Worm (Caenorhabditis elegans): ENCODE measurements around the gene srh-275.
"Not testable (repeated sequence)": the region's sequence is repeated elsewhere in the genome, so short reads cannot be mapped to it uniquely, and the experiment has no call there.

The srh-275 gene

DNA sequence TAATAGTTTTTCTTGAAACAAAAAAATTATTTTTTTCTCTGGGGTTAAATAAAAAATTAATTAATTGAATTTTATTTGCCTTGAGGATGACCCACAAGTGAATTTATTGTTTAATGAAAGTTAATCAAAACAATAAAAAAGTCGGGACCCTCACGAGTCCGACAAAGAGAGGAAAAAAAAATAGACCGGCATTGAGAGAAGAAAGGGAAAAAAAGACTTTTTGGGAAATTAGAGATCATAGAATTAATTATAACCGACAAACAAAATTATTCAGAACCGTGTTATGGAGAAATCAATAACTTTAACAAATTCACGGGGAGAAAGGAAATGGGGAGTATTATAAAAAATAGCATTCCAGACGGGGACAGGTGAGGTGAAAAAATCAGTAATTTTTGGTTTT is 15.6 kb upstream of the srh-275 start, which contains the start of gene F10G2.7:
Gene F10G2.7 (minus strand): TSS at position 101 of the 400 bp plus-strand sequence.
- TF ChIP-seq unc-30 (tag; optimal IDR thresholded peaks at IDR 0.05); ceh-8 (GFP tag; optimal IDR thresholded peaks at IDR 0.05); sox-4 (tag; optimal IDR thresholded peaks at IDR 0.05): not testable (repeated sequence)

ce11 chrV:7339831-7340230 is 13.0 kb upstream of the srh-275 start, which contains the start of gene srh-187:
srh-187 (minus strand) TSS chrV:7339931.
- TF ChIP-seq sox-4 (tag; optimal IDR thresholded peaks at IDR 0.05) (no peak), sptf-1 (tag; optimal IDR thresholded peaks at IDR 0.05) (no peak), grh-1 (GFP tag; IDR thresholded peaks at IDR 0.05) (no peak), pax-3 (tag; optimal IDR thresholded peaks at IDR 0.05) (no peak), nhr-12 (tag; optimal IDR thresholded peaks at IDR 0.05) (no peak), ceh-88 (GFP tag; IDR thresholded peaks at IDR 0.05) (no peak), lsy-2 (tag; optimal IDR thresholded peaks at IDR 0.05) (no peak)

- TF ChIP-seq nhr-47 (tag; optimal IDR thresholded peaks at IDR 0.05) (no peak), mep-1 (tag; optimal IDR thresholded peaks at IDR 0.05) (no peak), blmp-1 (tag; optimal IDR thresholded peaks at IDR 0.05) (peak; percentile 2), ets-5 (GFP tag; IDR thresholded peaks at IDR 0.05) (no peak)
Observed at ce11 chrV:7341942-7342341, 10.9 kb upstream of the srh-275 start, which contains the start of the genes nhr-263 and nhr-148. nhr-263 (minus strand) TSS chrV:7342042. nhr-148 (plus strand) TSS chrV:7342156.

ce11 chrV:7343522-7343921 is 9.3 kb upstream of the srh-275 start, which contains the start of gene srh-244:
srh-244 (plus strand) TSS chrV:7343822.
- TF ChIP-seq efl-1 (optimal IDR thresholded peaks at IDR 0.05) (no peak), efl-1 (GFP tag; optimal IDR thresholded peaks at IDR 0.05 in 1 of 2) (no peak), ceh-82 (tag; optimal IDR thresholded peaks at IDR 0.05) (no peak), nhr-28 (tag; optimal IDR thresholded peaks at IDR 0.05) (no peak), snu-23 (GFP tag; optimal IDR thresholded peaks at IDR 0.05) (no peak), ztf-4 (tag; optimal IDR thresholded peaks at IDR 0.05) (no peak), nhr-77 (tag; optimal IDR thresholded peaks at IDR 0.05) (no peak)

- TF ChIP-seq nhr-76 (tag; optimal IDR thresholded peaks at IDR 0.05); snu-23 (GFP tag; optimal IDR thresholded peaks at IDR 0.05); sup-37 (GFP tag; optimal IDR thresholded peaks at IDR 0.05): not testable (repeated sequence)
Observed at ce11 chrV:7345494-7345893, 7.3 kb upstream of the srh-275 start, which contains the start of gene nhr-147. nhr-147 (plus strand) TSS chrV:7345794.

ce11 chrV:7349541-7349940 is 3.3 kb upstream of the srh-275 start, which contains the start of gene nhr-149:
nhr-149 (minus strand) TSS chrV:7349641.
- TF ChIP-seq pag-3 (tag; optimal IDR thresholded peaks at IDR 0.05; ENCODE audit: borderline replicate concordance, insufficient read depth) (no peak), hlh-4 (tag; optimal IDR thresholded peaks at IDR 0.05) (no peak), lsy-2 (tag; optimal IDR thresholded peaks at IDR 0.05) (no peak)

- TF ChIP-seq blmp-1 (tag; optimal IDR thresholded peaks at IDR 0.05) (no peak), mep-1 (tag; optimal IDR thresholded peaks at IDR 0.05) (no peak), zip-4 (GFP tag; optimal IDR thresholded peaks at IDR 0.05) (no peak), sptf-1 (tag; optimal IDR thresholded peaks at IDR 0.05) (no peak), vab-15 (tag; optimal IDR thresholded peaks at IDR 0.05) (no peak), nhr-237 (tag; optimal IDR thresholded peaks at IDR 0.05) (no peak), unc-98 (GFP tag; IDR thresholded peaks at IDR 0.05) (no peak), alr-1 (tag; optimal IDR thresholded peaks at IDR 0.05; ENCODE audit: borderline replicate concordance) (no peak), ceh-8 (GFP tag; optimal IDR thresholded peaks at IDR 0.05) (no peak), nhr-28 (tag; optimal IDR thresholded peaks at IDR 0.05) (no peak), hlh-4 (tag; optimal IDR thresholded peaks at IDR 0.05) (no peak), lin-15B (tag; optimal IDR thresholded peaks at IDR 0.05) (no peak), unc-86 (tag; optimal IDR thresholded peaks at IDR 0.05) (no peak), fkh-10 (GFP tag; optimal IDR thresholded peaks at IDR 0.05) (no peak), nhr-76 (tag; optimal IDR thresholded peaks at IDR 0.05) (no peak), tlp-1 (tag; optimal IDR thresholded peaks at IDR 0.05) (no peak), ceh-63 (GFP tag; optimal IDR thresholded peaks at IDR 0.05) (no peak), skn-1 (tag; optimal IDR thresholded peaks at IDR 0.05) (no peak), zag-1 (tag; optimal IDR thresholded peaks at IDR 0.05) (no peak)
Observed at ce11 chrV:7353602-7354001, 799 bp downstream of the srh-275 start.

All from whole organism, L1 larva.